Worm (Caenorhabditis elegans) whole organism, late embryonic: ENCODE measurements around the gene emc-6.

Experiments used
- C08G9.2 ChIP-seq: sonication (generic microtip); optimal IDR thresholded peaks from 2 replicates; lab custom pipeline; 2016; ENCODE audit warnings: mild to moderate bottlenecking, missing genetic modification characterization, moderate library complexity, missing compliant biosample characterization
- C38D4.7 ChIP-seq: fragments of 200-800 bp; sonication (Bioruptor generic); optimal IDR thresholded peaks from 2 replicates; lab custom pipeline; 2018; ENCODE audit warnings: mild to moderate bottlenecking, missing genetic modification characterization, moderate library complexity, missing compliant biosample characterization
- K02D7.2 ChIP-seq: sonication (generic microtip); optimal IDR thresholded peaks from 2 replicates; lab custom pipeline; 2017; ENCODE audit warnings: mild to moderate bottlenecking, missing genetic modification characterization, missing compliant biosample characterization
- Y22D7AL.16 ChIP-seq: sonication (generic microtip); optimal IDR thresholded peaks from 2 replicates; lab custom pipeline; 2016; ENCODE audit warnings: missing genetic modification characterization, missing compliant biosample characterization
- ceh-19 ChIP-seq: fragments of 200-800 bp; sonication (Bioruptor generic); optimal IDR thresholded peaks from 2 replicates; lab custom pipeline; 2018; ENCODE audit warnings: mild to moderate bottlenecking, missing genetic modification characterization, missing compliant biosample characterization
- ceh-24 ChIP-seq: sonication (generic microtip); optimal IDR thresholded peaks from 2 replicates; lab custom pipeline; 2016; ENCODE audit warnings: mild to moderate bottlenecking, missing genetic modification characterization, missing compliant biosample characterization
- ceh-31 ChIP-seq: sonication (generic microtip); optimal IDR thresholded peaks from 2 replicates; lab custom pipeline; 2016; ENCODE audit warnings: missing genetic modification characterization, missing compliant biosample characterization
- ceh-34 ChIP-seq: sonication (generic microtip); optimal IDR thresholded peaks from 2 replicates; lab custom pipeline; 2016; ENCODE audit warnings: mild to moderate bottlenecking, missing genetic modification characterization, missing compliant biosample characterization
- ceh-45 ChIP-seq: fragments of 200-800 bp; sonication (Bioruptor generic); IDR thresholded peaks from 2 replicates; pipeline ENCODE4 v1.3.6; 2022; ENCODE audit warnings: missing genetic modification reagents, missing genetic modification characterization, missing compliant biosample characterization
- ceh-48 ChIP-seq: sonication (generic microtip); optimal IDR thresholded peaks from 2 replicates; lab custom pipeline; 2016; ENCODE audit warnings: missing genetic modification characterization, inconsistent platforms, missing compliant biosample characterization
- ceh-9 ChIP-seq: sonication (generic microtip); optimal IDR thresholded peaks from 2 replicates; lab custom pipeline; 2016; ENCODE audit warnings: mild to moderate bottlenecking, missing genetic modification characterization, inconsistent platforms, missing compliant biosample characterization
- che-1 ChIP-seq: sonication (generic microtip); optimal IDR thresholded peaks from 2 replicates; lab custom pipeline; 2016; ENCODE audit warnings: mild to moderate bottlenecking, missing genetic modification characterization, missing compliant biosample characterization
- elt-2 ChIP-seq: sonication (generic microtip); optimal IDR thresholded peaks from 2 replicates; lab custom pipeline; 2016; ENCODE audit warnings: missing genetic modification reagents, missing genetic modification characterization, missing compliant biosample characterization
- elt-4 ChIP-seq: sonication (generic microtip); optimal IDR thresholded peaks from 2 replicates; lab custom pipeline; 2016; ENCODE audit warnings: missing genetic modification characterization, missing compliant biosample characterization
- eyg-1 ChIP-seq: sonication (generic microtip); optimal IDR thresholded peaks from 2 replicates; lab custom pipeline; 2016; ENCODE audit warnings: missing genotype, missing genetic modification characterization, missing compliant biosample characterization
- gmeb-2 ChIP-seq: sonication (generic microtip); optimal IDR thresholded peaks from 2 replicates; lab custom pipeline; 2016; ENCODE audit warnings: missing genetic modification characterization, inconsistent platforms, missing compliant biosample characterization
- hlh-15 ChIP-seq: sonication (generic microtip); optimal IDR thresholded peaks from 2 replicates; lab custom pipeline; 2016; ENCODE audit warnings: missing genetic modification characterization, missing compliant biosample characterization
- hlh-30 ChIP-seq: sonication (generic microtip); optimal IDR thresholded peaks from 2 replicates; lab custom pipeline; 2017; ENCODE audit warnings: antibody characterized with exemption, missing genetic modification characterization, missing compliant biosample characterization; ENCODE audit not compliant: insufficient read depth
- hlh-8 ChIP-seq: sonication (generic microtip); optimal IDR thresholded peaks from 2 replicates; lab custom pipeline; 2016; ENCODE audit warnings: missing genotype, missing genetic modification characterization, missing compliant biosample characterization
- lim-6 ChIP-seq: sonication (generic microtip); optimal IDR thresholded peaks from 2 replicates; lab custom pipeline; 2016; ENCODE audit warnings: missing genetic modification characterization, missing compliant biosample characterization
- mec-3 ChIP-seq: sonication (generic microtip); optimal IDR thresholded peaks from 2 replicates; lab custom pipeline; 2016; ENCODE audit warnings: borderline replicate concordance, missing genetic modification characterization, missing compliant biosample characterization
- nfya-1 ChIP-seq: sonication (generic microtip); optimal IDR thresholded peaks from 2 replicates; lab custom pipeline; 2017; ENCODE audit warnings: missing genetic modification characterization, mild to moderate bottlenecking, missing compliant biosample characterization, antibody characterized with exemption, moderate library complexity
- nhr-232 ChIP-seq: sonication (generic microtip); optimal IDR thresholded peaks from 2 replicates; lab custom pipeline; 2016; ENCODE audit warnings: missing genetic modification characterization, missing compliant biosample characterization
- pat-9 ChIP-seq: fragments of 200-800 bp; sonication (Bioruptor generic); optimal IDR thresholded peaks from 2 replicates; lab custom pipeline; 2018; ENCODE audit warnings: mild to moderate bottlenecking, missing genetic modification characterization, moderate library complexity, missing compliant biosample characterization
- pha-4 ChIP-seq: fragments of 150-350 bp; optimal IDR thresholded peaks from 2 replicates; lab custom pipeline; 2018; ENCODE audit warnings: missing biosample characterization, missing genetic modification reagents, missing genetic modification characterization
- pros-1 ChIP-seq: fragments of 150-350 bp; optimal IDR thresholded peaks from 2 replicates; lab custom pipeline; 2014; ENCODE audit warnings: missing biosample characterization, missing genetic modification reagents, missing genetic modification characterization
- sox-2 ChIP-seq: fragments of 200-800 bp; sonication (Bioruptor generic); IDR thresholded peaks from 2 replicates; pipeline ENCODE4 v1.3.6; 2022; ENCODE audit warnings: missing genetic modification reagents, missing genetic modification characterization, missing compliant biosample characterization
- syd-9 ChIP-seq: sonication (generic microtip); optimal IDR thresholded peaks from 2 replicates; lab custom pipeline; 2016; ENCODE audit warnings: mild to moderate bottlenecking, missing genetic modification characterization, moderate library complexity, missing compliant biosample characterization
- tbx-2 ChIP-seq: sonication (generic microtip); optimal IDR thresholded peaks from 2 replicates; lab custom pipeline; 2016; ENCODE audit warnings: missing genetic modification characterization, missing compliant biosample characterization
- unc-3 ChIP-seq, 2 experiments: fragments of 200-800 bp in 1 of 2; sonication (Bioruptor generic) in 1 of 2; sonication (generic microtip) in 1 of 2; conservative IDR thresholded peaks in 1 of 2; optimal IDR thresholded peaks in 1 of 2; 2 replicates each; pipeline versions ENCODE4 v1.3.6 to Lab custom; 2016 to 2022; ENCODE audit warnings: missing compliant biosample characterization in 2 of 2, missing genetic modification characterization in 2 of 2, missing genetic modification reagents in 1 of 2
- unc-42 ChIP-seq: sonication (generic microtip); optimal IDR thresholded peaks from 2 replicates; lab custom pipeline; 2016; ENCODE audit warnings: missing genotype, missing genetic modification characterization, missing compliant biosample characterization
- zip-5 ChIP-seq: sonication (generic microtip); optimal IDR thresholded peaks from 2 replicates; lab custom pipeline; 2016; ENCODE audit warnings: missing genetic modification characterization, missing compliant biosample characterization

The emc-6 gene

DNA sequence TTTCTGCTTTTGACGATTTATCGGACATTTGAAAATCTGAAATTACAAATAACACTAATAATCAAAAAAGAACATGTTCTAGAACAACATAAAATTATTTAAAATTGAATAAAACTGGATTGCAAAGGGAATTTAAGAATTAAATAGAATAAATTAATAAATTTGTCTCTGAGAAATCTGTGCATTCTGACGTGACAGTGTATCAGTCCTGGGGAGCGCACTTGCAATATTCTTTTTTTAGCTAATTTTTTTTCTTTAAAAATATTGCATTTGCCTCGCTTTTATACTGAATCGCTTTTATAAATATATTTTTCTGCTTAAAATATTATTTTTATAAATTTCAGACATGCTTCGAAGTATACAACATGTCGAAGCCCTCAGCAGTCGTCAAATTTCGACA is at the start of gene emc-6, which contains the start of the genes mrpl-1 and mrps-24:
Gene emc-6, minus strand, starts transcription at position 36 of the 400 bp plus-strand sequence.
Gene mrpl-1, minus strand, starts transcription at position 1 of the 400 bp plus-strand sequence.
Gene mrps-24, plus strand, starts transcription at position 345 of the 400 bp plus-strand sequence.
- TF ChIP-seq elt-4 (tag; lab: Kevin White, UChicago) (no peak), nfya-1 (tag; lab: Kevin White, UChicago) (peak; percentile 24), unc-42 (peak; percentile 78), gmeb-2 (tag; lab: Kevin White, UChicago) (no peak), zip-5 (no peak)

DNA sequence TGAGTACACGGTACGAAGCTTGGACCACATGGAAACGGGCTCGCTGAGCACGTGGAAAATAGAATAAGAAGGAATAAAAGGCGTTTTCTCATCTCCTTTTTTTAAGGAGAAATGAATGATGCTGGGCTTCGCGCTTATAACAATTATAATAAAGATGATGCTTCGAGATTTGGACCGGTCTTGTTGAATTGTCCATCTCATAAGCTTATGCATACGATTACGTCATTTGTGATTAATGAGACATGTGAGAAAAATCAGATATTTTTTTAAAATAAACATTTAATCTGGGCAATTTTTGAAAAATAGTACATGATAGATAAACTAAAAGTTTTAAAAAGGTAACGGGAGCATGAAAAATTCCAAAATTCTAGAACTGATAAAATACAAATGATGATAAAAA is 47.7 kb upstream of the emc-6 start, which contains the start of gene C46A5.4:
Gene C46A5.4, minus strand, starts transcription at position 101 of the 400 bp plus-strand sequence.
- no peak for TF ChIP-seq unc-3 (GFP tag; conservative IDR thresholded peaks at IDR 0.05; lab: Robert Waterston, UW)
- TF ChIP-seq unc-3 (tag; optimal IDR thresholded peaks at IDR 0.05; lab: Kevin White, UChicago): no peak
- no peak for TF ChIP-seq lim-6 (tag; lab: Kevin White, UChicago)
- no peak for TF ChIP-seq hlh-15
- no peak for TF ChIP-seq ceh-9 (tag; lab: Kevin White, UChicago)
- TF ChIP-seq ceh-24 (tag; lab: Kevin White, UChicago): no peak
- TF ChIP-seq che-1 (tag; lab: Kevin White, UChicago): no peak
- no peak for TF ChIP-seq hlh-30 (tag; lab: Kevin White, UChicago)
- TF ChIP-seq pros-1: no peak
- TF ChIP-seq tbx-2: no peak
- no peak for TF ChIP-seq elt-4 (tag; lab: Kevin White, UChicago)
- no peak for TF ChIP-seq nhr-232 (tag; lab: Kevin White, UChicago)
- no peak for TF ChIP-seq Y22D7AL.16 (tag; lab: Kevin White, UChicago)
- TF ChIP-seq syd-9 (tag; lab: Kevin White, UChicago): no peak
- TF ChIP-seq hlh-8: no peak
- no peak for TF ChIP-seq eyg-1 (tag; lab: Kevin White, UChicago)
- TF ChIP-seq K02D7.2 (tag; lab: Kevin White, UChicago): no peak
- TF ChIP-seq, all 69 proteins: peak for 0

DNA sequence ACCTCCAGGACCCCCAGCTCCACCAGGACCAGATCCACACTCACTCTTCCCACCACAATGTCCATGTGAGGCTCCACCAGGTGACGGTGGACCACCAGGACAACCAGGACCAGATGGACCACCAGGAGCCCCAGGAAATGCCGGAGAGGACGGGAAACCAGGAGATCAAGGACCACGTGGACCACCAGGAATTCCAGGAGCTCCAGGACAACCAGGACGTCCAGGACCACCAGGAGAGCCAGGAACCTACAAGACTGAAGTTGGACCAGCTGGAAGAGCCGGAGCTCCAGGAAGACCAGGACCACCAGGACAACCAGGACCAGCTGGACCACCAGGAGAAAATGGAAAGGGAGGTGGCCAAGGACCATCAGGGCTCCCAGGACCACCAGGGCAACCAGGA is 44.6 kb upstream of the emc-6 start:
- TF ChIP-seq ceh-19 (GFP tag; lab: Kevin White, UChicago) (no peak), sox-2 (GFP tag; lab: Robert Waterston, UW) (no peak), mec-3 (tag; lab: Kevin White, UChicago) (peak; percentile 56), ceh-48 (tag; lab: Kevin White, UChicago) (no peak), C08G9.2 (tag; lab: Kevin White, UChicago) (no peak), ceh-45 (no peak), nhr-232 (tag; lab: Kevin White, UChicago) (no peak)

DNA sequence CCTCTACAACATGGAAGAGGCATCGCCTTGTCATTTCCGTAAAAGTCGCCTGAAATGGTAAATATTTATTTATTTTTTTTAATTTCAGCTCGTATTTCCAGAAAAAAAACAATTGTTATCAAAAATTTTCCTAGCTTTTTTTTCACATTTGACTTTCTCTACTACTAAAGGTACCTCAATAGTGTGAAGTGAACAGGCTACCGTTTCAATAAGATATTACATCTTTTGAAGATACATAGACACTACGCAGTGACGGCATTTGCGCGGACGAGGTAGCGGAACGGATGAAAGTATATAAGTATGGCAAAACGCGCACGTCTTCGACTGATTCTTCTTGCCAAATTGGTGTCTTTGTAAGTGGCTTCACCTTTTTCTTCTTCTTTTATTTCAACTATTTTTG is 43.6 kb upstream of the emc-6 start, which contains the start of gene col-14:
Gene col-14, plus strand, starts transcription at position 301 of the 400 bp plus-strand sequence.
- TF ChIP-seq pha-4 (tag; lab: Kevin White, UChicago) (no peak), lim-6 (tag; lab: Kevin White, UChicago) (no peak), ceh-31 (tag; lab: Kevin White, UChicago) (no peak), pat-9 (tag; lab: Kevin White, UChicago) (no peak), ceh-34 (tag; lab: Kevin White, UChicago) (no peak), elt-2 (tag; lab: Kevin White, UChicago) (no peak)

DNA sequence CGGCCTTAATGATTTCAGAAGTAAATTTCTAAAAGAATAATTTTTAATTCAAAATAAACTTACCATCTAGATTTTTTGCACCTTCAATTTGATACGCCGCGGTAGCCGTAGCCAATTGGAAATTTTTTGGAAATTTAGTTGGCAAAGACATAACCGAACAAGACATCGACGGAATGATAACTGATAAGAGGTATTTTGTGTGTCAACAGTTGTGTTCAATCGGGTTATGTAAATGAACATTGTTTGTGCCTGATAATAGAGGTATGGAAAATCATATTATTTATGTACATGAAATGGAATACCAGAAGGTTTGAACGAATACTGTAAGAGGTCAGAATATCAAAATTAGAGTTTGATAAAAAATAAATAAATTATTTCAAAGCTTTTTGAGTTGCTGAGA is 38.3 kb upstream of the emc-6 start, which contains the start of gene klo-1:
Gene klo-1, minus strand, starts transcription at position 388 of the 400 bp plus-strand sequence.
- TF ChIP-seq syd-9 (tag; lab: Kevin White, UChicago) (no peak), C38D4.7 (GFP tag; lab: Kevin White, UChicago) (no peak)
